Fruit fly (Drosophila melanogaster) whole organism, embryonic: ENCODE data around the gene CG10481.

Experiments used
- Atf6 ChIP-seq: fragments of 200-800 bp; sonication (Bioruptor generic); IDR thresholded peaks from 2 replicates; pipeline ENCODE4 v1.3.6; 2022; ENCODE audit warnings: missing biosample characterization, missing genetic modification characterization
- insv ChIP-seq, 2 experiments: fragments of 200-800 bp; sonication (Bioruptor generic); optimal IDR thresholded peaks; 3 replicates each; lab custom pipeline; 2016 to 2018; ENCODE audit warnings: missing biosample characterization in 2 of 2, missing genetic modification characterization in 2 of 2
- sob ChIP-seq: fragments of 200-800 bp; sonication (Bioruptor generic); IDR thresholded peaks from 2 replicates; pipeline ENCODE4 v1.3.6; 2022; ENCODE audit warnings: missing biosample characterization, missing genetic modification characterization

- TF ChIP-seq Atf6 (GFP tag; lab: Robert Waterston, UW) (no peak), insv (GFP tag; optimal IDR thresholded peaks at IDR 0.05; lab: Kevin White, UChicago) (no peak), sob (GFP tag; lab: Robert Waterston, UW) (no peak)
Measured at dm6 chr2L:19850928-19851327, 41.4 kb downstream of the CG10481 start.
